Fruit fly (Drosophila melanogaster) whole organism, prepupa: Measurements from ENCODE around the gene ry.

Source experiments
- Blimp-1 ChIP-seq: fragments of 200-800 bp; sonication (Bioruptor generic); optimal IDR thresholded peaks from 3 replicates; lab custom pipeline; 2017; ENCODE audit warnings: missing biosample characterization, missing genetic modification characterization, mild to moderate bottlenecking, moderate library complexity, missing genetic modification reagents
- CG10631 ChIP-seq: fragments of 200-800 bp; sonication (Bioruptor generic); optimal IDR thresholded peaks from 2 replicates; lab custom pipeline; 2016; ENCODE audit warnings: missing biosample characterization, missing genetic modification characterization
- CG6854 ChIP-seq: fragments of 200-800 bp; sonication (Bioruptor generic); optimal IDR thresholded peaks from 2 replicates; lab custom pipeline; 2017; ENCODE audit warnings: missing biosample characterization, mild to moderate bottlenecking, missing genetic modification characterization
- Gug ChIP-seq: fragments of 200-800 bp; sonication (Bioruptor generic); IDR thresholded peaks from 2 replicates; pipeline ENCODE4 v1.3.6; 2022; ENCODE audit warnings: missing biosample characterization, missing genetic modification characterization
- dac ChIP-seq: fragments of 200-800 bp; sonication (Bioruptor generic); optimal IDR thresholded peaks from 2 replicates; lab custom pipeline; 2017; ENCODE audit warnings: missing biosample characterization, mild to moderate bottlenecking, missing genetic modification characterization
- esn ChIP-seq: fragments of 200-800 bp; sonication (Bioruptor generic); optimal IDR thresholded peaks from 2 replicates; lab custom pipeline; 2016; ENCODE audit warnings: missing biosample characterization, mild to moderate bottlenecking, missing genetic modification characterization, moderate library complexity

- TF ChIP-seq esn (GFP tag; lab: Kevin White, UChicago) (no peak), Gug (GFP tag; lab: Robert Waterston, UW) (no peak), Blimp-1 (GFP tag; lab: Kevin White, UChicago) (no peak), dac (GFP tag; lab: Kevin White, UChicago) (no peak), CG6854 (no peak), CG10631 (GFP tag; lab: Kevin White, UChicago) (no peak)
These were observed 14.7 kb upstream of the ry start for dm6 chr3R:13017623-13018036.
